Worm (Caenorhabditis elegans): ENCODE data around the gene C27C12.3.
A peak's percentile ranks its signal among the peaks of the same experiment; 100 is the strongest.

Gene C27C12.3

ce11 chrX:14824490-14825050 is 41.1 kb downstream of the C27C12.3 start, which contains the start of gene mbk-1 (continued):
- TF ChIP-seq zip-4 (GFP tag; optimal IDR thresholded peaks at IDR 0.05) (no peak), lin-14 (GFP tag; optimal IDR thresholded peaks at IDR 0.05) (peak; percentile 97)

DNA sequence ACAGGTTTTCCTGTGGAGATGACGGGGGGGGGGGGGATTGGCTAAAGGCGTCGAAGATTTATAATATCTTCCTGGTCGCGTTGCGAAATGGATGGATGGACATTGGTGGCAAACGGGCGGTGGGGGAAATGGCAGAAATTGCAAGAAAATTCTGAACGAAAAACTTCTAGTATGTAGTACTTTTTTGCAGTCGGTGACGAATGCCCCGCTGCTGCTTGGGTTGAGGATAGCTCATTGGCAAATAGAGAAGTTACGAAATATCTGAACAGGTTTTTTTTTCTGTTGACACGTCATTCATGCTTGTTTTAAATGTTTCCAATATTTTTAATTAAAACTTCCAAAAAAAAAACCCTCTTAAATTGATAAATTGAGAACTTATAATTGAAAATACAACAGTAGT is 46.1 kb downstream of the C27C12.3 start:
- TF ChIP-seq ztf-4 (tag; optimal IDR thresholded peaks at IDR 0.05): peak; percentile 25
- TF ChIP-seq grh-1 (GFP tag; IDR thresholded peaks at IDR 0.05): peak; percentile 67
- TF ChIP-seq zip-4 (GFP tag; optimal IDR thresholded peaks at IDR 0.05): peak; percentile 30
- peak; percentile 31 for TF ChIP-seq blmp-1 (tag; optimal IDR thresholded peaks at IDR 0.05)
- TF ChIP-seq unc-130 (tag; optimal IDR thresholded peaks at IDR 0.05): no peak

DNA sequence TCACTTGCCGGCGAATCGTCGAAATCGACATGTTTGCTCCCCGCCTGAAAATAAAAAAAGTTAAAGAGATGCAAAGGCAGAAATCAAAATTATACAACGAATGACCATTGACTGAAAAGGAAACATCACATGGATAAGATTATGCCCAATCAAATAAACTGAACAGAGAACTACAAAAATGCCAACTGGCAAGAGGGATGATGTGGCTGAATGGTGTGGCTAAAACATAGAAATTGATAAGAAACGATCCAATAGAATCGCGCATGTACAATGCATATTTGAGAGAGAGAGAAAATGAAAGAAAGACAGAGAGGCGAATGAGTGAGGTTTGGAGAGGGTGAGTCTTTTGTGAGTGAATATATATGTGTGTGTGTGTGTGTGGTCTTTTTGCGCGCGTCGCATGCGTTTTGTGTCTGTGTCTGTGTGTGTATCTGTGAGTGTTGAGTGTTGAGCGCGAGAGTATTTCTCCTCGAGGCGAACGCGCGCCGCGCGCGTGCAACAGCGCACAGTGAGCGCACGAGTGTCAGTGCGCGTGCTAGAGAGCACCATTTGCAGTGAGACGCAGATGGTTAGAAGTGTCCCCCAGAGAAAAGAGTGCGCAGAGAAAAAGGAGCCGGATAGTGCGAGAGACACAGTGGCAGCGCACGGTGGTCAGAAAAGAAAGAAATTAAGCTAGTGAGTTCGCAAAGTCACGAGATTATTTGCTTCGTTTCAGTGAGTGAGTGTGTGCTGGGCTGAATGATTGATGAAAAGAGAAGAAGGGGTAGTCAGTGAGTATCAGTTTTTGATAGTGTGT is 47.0 kb downstream of the C27C12.3 start, which contains the start of gene epn-1:
Gene epn-1, minus strand, starts transcription at position 51 of the 796 bp plus-strand sequence.
- peak; percentile 66 to 74 (median 67) for TF ChIP-seq dpl-1 (GFP tag; optimal IDR thresholded peaks at IDR 0.05)
- TF ChIP-seq lin-15B (tag; optimal IDR thresholded peaks at IDR 0.05): peak; percentile 51
- peak; percentile 94 for TF ChIP-seq rnt-1 (tag; optimal IDR thresholded peaks at IDR 0.05)
- peak; percentile 74 for TF ChIP-seq unc-98 (GFP tag; IDR thresholded peaks at IDR 0.05)
- peak; percentile 32 for TF ChIP-seq nhr-28 (tag; optimal IDR thresholded peaks at IDR 0.05)
- TF ChIP-seq sox-4 (tag; optimal IDR thresholded peaks at IDR 0.05): peak; percentile 96
- TF ChIP-seq nhr-85 (tag): peak; percentile 99
- TF ChIP-seq efl-1 (optimal IDR thresholded peaks at IDR 0.05): peak; percentile 82 to 91
- TF ChIP-seq efl-1 (GFP tag; optimal IDR thresholded peaks at IDR 0.05 in 1 of 2): peak; percentile 45 to 96
- TF ChIP-seq hlh-17 (GFP tag; optimal IDR thresholded peaks at IDR 0.05; ENCODE audit: borderline replicate concordance): no peak
- peak; percentile 87 for TF ChIP-seq mep-1 (tag; optimal IDR thresholded peaks at IDR 0.05)
- peak; percentile 99 for TF ChIP-seq swsn-7 (tag; optimal IDR thresholded peaks at IDR 0.05)
- TF ChIP-seq mab-9 (GFP tag; IDR thresholded peaks at IDR 0.05): peak; percentile 91
- TF ChIP-seq F16B12.6 (tag; optimal IDR thresholded peaks at IDR 0.05): peak; percentile 26
- TF ChIP-seq ceh-90 (tag; optimal IDR thresholded peaks at IDR 0.05): peak; percentile 27
- TF ChIP-seq irx-1 (tag; optimal IDR thresholded peaks at IDR 0.05): peak; percentile 94
- TF ChIP-seq egl-13 (tag; optimal IDR thresholded peaks at IDR 0.05): peak; percentile 98
- TF ChIP-seq skn-1 (tag; optimal IDR thresholded peaks at IDR 0.05): peak; percentile 80
- TF ChIP-seq unc-62 (GFP tag; optimal IDR thresholded peaks at IDR 0.05): no peak
- TF ChIP-seq snpc-4 (tag; optimal IDR thresholded peaks at IDR 0.05): peak; percentile 74
- TF ChIP-seq isw-1 (GFP tag; IDR thresholded peaks at IDR 0.05): peak; percentile 94
- no peak for TF ChIP-seq sptf-1 (tag; optimal IDR thresholded peaks at IDR 0.05)
- TF ChIP-seq aha-1 (tag; optimal IDR thresholded peaks at IDR 0.05): peak; percentile 83
- TF ChIP-seq C04F5.9 (tag; optimal IDR thresholded peaks at IDR 0.05): peak; percentile 69
- TF ChIP-seq jun-1 (tag; optimal IDR thresholded peaks at IDR 0.05): peak; percentile 95
- no peak for TF ChIP-seq alr-1 (tag; optimal IDR thresholded peaks at IDR 0.05; ENCODE audit: borderline replicate concordance)
- peak; percentile 100 for TF ChIP-seq lin-14 (GFP tag; optimal IDR thresholded peaks at IDR 0.05)
- TF ChIP-seq sup-37 (GFP tag; optimal IDR thresholded peaks at IDR 0.05): peak; percentile 94
- peak; percentile 97 for TF ChIP-seq nhr-77 (tag; optimal IDR thresholded peaks at IDR 0.05)
- TF ChIP-seq tlp-1 (tag; optimal IDR thresholded peaks at IDR 0.05): no peak
- no peak for TF ChIP-seq unc-30 (tag; optimal IDR thresholded peaks at IDR 0.05)
- peak; percentile 97 for TF ChIP-seq nhr-19 (GFP tag; conservative IDR thresholded peaks at IDR 0.05)
- peak; percentile 92 for TF ChIP-seq ztf-4 (tag; optimal IDR thresholded peaks at IDR 0.05)
- peak; percentile 100 for TF ChIP-seq nhr-20 (tag; optimal IDR thresholded peaks at IDR 0.05)
- TF ChIP-seq lin-39 (tag; optimal IDR thresholded peaks at IDR 0.05): peak; percentile 83
- TF ChIP-seq egl-27 (tag; optimal IDR thresholded peaks at IDR 0.05): peak; percentile 85 to 97
- peak; percentile 90 for TF ChIP-seq C16A3.4 (tag; optimal IDR thresholded peaks at IDR 0.05)
- peak; percentile 97 for TF ChIP-seq nhr-90 (tag; optimal IDR thresholded peaks at IDR 0.05; ENCODE audit: poor library complexity)
- peak; percentile 89 for TF ChIP-seq fos-1 (tag; optimal IDR thresholded peaks at IDR 0.05)
- no peak for TF ChIP-seq aly-2 (tag; optimal IDR thresholded peaks at IDR 0.05)
- TF ChIP-seq pqm-1 (tag; optimal IDR thresholded peaks at IDR 0.05): no peak
- TF ChIP-seq ceh-82 (tag; optimal IDR thresholded peaks at IDR 0.05): peak; percentile 92 to 95 (median 94)
- peak; percentile 94 for TF ChIP-seq xbp-1 (tag; optimal IDR thresholded peaks at IDR 0.05)
